Worm (Caenorhabditis elegans): Measurements from ENCODE around the gene ulp-2.

- TF ChIP-seq snpc-4 (tag; optimal IDR thresholded peaks at IDR 0.05) (no peak), ceh-43 (GFP tag; optimal IDR thresholded peaks at IDR 0.05) (no peak), ham-2 (GFP tag; optimal IDR thresholded peaks at IDR 0.05) (no peak), elt-1 (tag; optimal IDR thresholded peaks at IDR 0.05; ENCODE audit: borderline replicate concordance, insufficient read depth) (peak; percentile 87), unc-39 (tag; optimal IDR thresholded peaks at IDR 0.05) (no peak)
Observed at ce11 chrII:4985961-4986503, 26.4 kb upstream of the ulp-2 start.
